Worm (Caenorhabditis elegans) whole organism, L3 larva: ENCODE data around the gene F08G12.1.

ENCODE experiments used
- R02D3.7 ChIP-seq: fragments of 150-350 bp; optimal IDR thresholded peaks from 2 replicates; lab custom pipeline; 2014; ENCODE audit warnings: missing biosample characterization, missing genetic modification characterization
- ZK546.5 ChIP-seq: sonication (generic microtip); optimal IDR thresholded peaks from 2 replicates; lab custom pipeline; 2017; ENCODE audit warnings: missing biosample characterization, missing genetic modification characterization
- aly-2 ChIP-seq: fragments of 150-350 bp; optimal IDR thresholded peaks from 2 replicates; lab custom pipeline; 2014; ENCODE audit warnings: missing biosample characterization, missing genetic modification characterization
- ama-1 ChIP-seq: fragments of 150-350 bp; optimal IDR thresholded peaks from 2 replicates; lab custom pipeline; 2018
- ceh-16 ChIP-seq: sonication (generic microtip); optimal IDR thresholded peaks from 2 replicates; lab custom pipeline; 2017; ENCODE audit warnings: missing biosample characterization, missing genetic modification characterization
- ceh-28 ChIP-seq: fragments of 150-350 bp; optimal IDR thresholded peaks from 2 replicates; lab custom pipeline; 2014; ENCODE audit warnings: missing biosample characterization, missing genetic modification reagents, missing genetic modification characterization
- ceh-9 ChIP-seq: sonication (generic microtip); optimal IDR thresholded peaks from 2 replicates; lab custom pipeline; 2018; ENCODE audit warnings: missing biosample characterization, missing genetic modification characterization
- daf-12 ChIP-seq: fragments of 150-350 bp; optimal IDR thresholded peaks from 2 replicates; lab custom pipeline; 2014; ENCODE audit warnings: missing biosample characterization, missing genetic modification reagents, missing genetic modification characterization
- egl-5 ChIP-seq: fragments of 150-350 bp; optimal IDR thresholded peaks from 2 replicates; lab custom pipeline; 2017; ENCODE audit warnings: missing biosample characterization, missing genetic modification reagents, missing genetic modification characterization, inconsistent platforms
- elt-1 ChIP-seq: fragments of 150-350 bp; optimal IDR thresholded peaks from 2 replicates; lab custom pipeline; 2014; ENCODE audit warnings: missing biosample characterization, missing genetic modification characterization
- elt-2 ChIP-seq: sonication (generic microtip); optimal IDR thresholded peaks from 2 replicates; lab custom pipeline; 2016; ENCODE audit warnings: missing genetic modification reagents, mild to moderate bottlenecking, missing genetic modification characterization, missing compliant biosample characterization
- elt-3 ChIP-seq, 3 experiments: fragments of 150-350 bp in 1 of 3; sonication (generic microtip) in 2 of 3; optimal IDR thresholded peaks; 2 replicates in 2 of 3; 4 replicates in 1 of 3; lab custom pipeline; 2014 to 2017; ENCODE audit warnings: missing biosample characterization in 3 of 3, missing genetic modification characterization in 3 of 3
- fkh-2 ChIP-seq: fragments of 150-350 bp; optimal IDR thresholded peaks from 2 replicates; lab custom pipeline; 2014; ENCODE audit warnings: missing biosample characterization, missing genetic modification reagents, missing genetic modification characterization
- hmg-11 ChIP-seq: sonication (generic microtip); optimal IDR thresholded peaks from 2 replicates; lab custom pipeline; 2016; ENCODE audit warnings: missing genetic modification characterization, missing compliant biosample characterization
- lin-15B ChIP-seq: fragments of 150-350 bp; optimal IDR thresholded peaks from 2 replicates; lab custom pipeline; 2014; ENCODE audit warnings: missing biosample characterization, missing genetic modification characterization
- lsy-12 ChIP-seq: sonication (generic microtip); optimal IDR thresholded peaks from 2 replicates; lab custom pipeline; 2016; ENCODE audit warnings: mild to moderate bottlenecking, missing genetic modification characterization, missing compliant biosample characterization
- mdl-1 ChIP-seq: fragments of 150-350 bp; optimal IDR thresholded peaks from 2 replicates; lab custom pipeline; 2014; ENCODE audit warnings: missing biosample characterization, missing genetic modification characterization
- mml-1 ChIP-seq: fragments of 150-350 bp; sonication (generic microtip); optimal IDR thresholded peaks from 3 replicates; lab custom pipeline; 2014; ENCODE audit warnings: missing biosample characterization, missing genetic modification characterization
- nfya-1 ChIP-seq: sonication (generic microtip); optimal IDR thresholded peaks from 2 replicates; lab custom pipeline; 2017; ENCODE audit warnings: missing genetic modification characterization, mild to moderate bottlenecking, missing compliant biosample characterization, antibody characterized with exemption, moderate library complexity; ENCODE audit not compliant: insufficient read depth
- nhr-12 ChIP-seq: fragments of 150-350 bp; optimal IDR thresholded peaks from 2 replicates; lab custom pipeline; 2014; ENCODE audit warnings: missing biosample characterization, missing genetic modification characterization
- nhr-237 ChIP-seq: fragments of 150-350 bp; optimal IDR thresholded peaks from 2 replicates; lab custom pipeline; 2014; ENCODE audit warnings: missing biosample characterization, missing genetic modification characterization
- nhr-25 ChIP-seq: sonication (generic microtip); optimal IDR thresholded peaks from 2 replicates; lab custom pipeline; 2017; ENCODE audit warnings: missing biosample characterization, missing genetic modification characterization
- nhr-28 ChIP-seq: fragments of 150-350 bp; optimal IDR thresholded peaks from 2 replicates; lab custom pipeline; 2014; ENCODE audit warnings: missing biosample characterization, missing genetic modification characterization
- nhr-43 ChIP-seq: sonication (generic microtip); optimal IDR thresholded peaks from 2 replicates; lab custom pipeline; 2016; ENCODE audit warnings: mild to moderate bottlenecking, missing genetic modification characterization, missing compliant biosample characterization; ENCODE audit not compliant: poor library complexity, severe bottlenecking
- nhr-76 ChIP-seq: fragments of 150-350 bp; sonication (generic microtip); optimal IDR thresholded peaks from 5 replicates; lab custom pipeline; 2014; ENCODE audit warnings: missing biosample characterization, missing genetic modification characterization
- nhr-77 ChIP-seq: fragments of 150-350 bp; optimal IDR thresholded peaks from 2 replicates; lab custom pipeline; 2014; ENCODE audit warnings: missing biosample characterization, missing genetic modification characterization
- pha-4 ChIP-seq: fragments of 150-350 bp; optimal IDR thresholded peaks from 2 replicates; lab custom pipeline; 2014; ENCODE audit warnings: missing biosample characterization, missing genetic modification reagents, missing genetic modification characterization
- pqm-1 ChIP-seq: fragments of 150-350 bp; optimal IDR thresholded peaks from 2 replicates; lab custom pipeline; 2017; ENCODE audit warnings: missing biosample characterization, missing genetic modification characterization, inconsistent platforms
- skn-1 ChIP-seq: fragments of 150-350 bp; optimal IDR thresholded peaks from 2 replicates; lab custom pipeline; 2014; ENCODE audit warnings: missing biosample characterization, missing genetic modification characterization
- unc-39 ChIP-seq: sonication (generic microtip); optimal IDR thresholded peaks from 4 replicates; lab custom pipeline; 2017; ENCODE audit warnings: missing biosample characterization, missing genetic modification characterization
- unc-62 ChIP-seq: fragments of 150-350 bp; sonication (generic microtip); optimal IDR thresholded peaks from 4 replicates; lab custom pipeline; 2014; ENCODE audit warnings: missing biosample characterization, missing genetic modification reagents, missing genetic modification characterization
- zag-1 ChIP-seq: fragments of 150-350 bp; optimal IDR thresholded peaks from 2 replicates; lab custom pipeline; 2014; ENCODE audit warnings: missing biosample characterization, missing genetic modification characterization
- ztf-11 ChIP-seq: fragments of 150-350 bp; optimal IDR thresholded peaks from 2 replicates; lab custom pipeline; 2014; ENCODE audit warnings: missing biosample characterization, missing genetic modification characterization
- ztf-4 ChIP-seq: fragments of 150-350 bp; optimal IDR thresholded peaks from 2 replicates; lab custom pipeline; 2014; ENCODE audit warnings: missing biosample characterization, missing genetic modification characterization

F08G12.1 gene

DNA sequence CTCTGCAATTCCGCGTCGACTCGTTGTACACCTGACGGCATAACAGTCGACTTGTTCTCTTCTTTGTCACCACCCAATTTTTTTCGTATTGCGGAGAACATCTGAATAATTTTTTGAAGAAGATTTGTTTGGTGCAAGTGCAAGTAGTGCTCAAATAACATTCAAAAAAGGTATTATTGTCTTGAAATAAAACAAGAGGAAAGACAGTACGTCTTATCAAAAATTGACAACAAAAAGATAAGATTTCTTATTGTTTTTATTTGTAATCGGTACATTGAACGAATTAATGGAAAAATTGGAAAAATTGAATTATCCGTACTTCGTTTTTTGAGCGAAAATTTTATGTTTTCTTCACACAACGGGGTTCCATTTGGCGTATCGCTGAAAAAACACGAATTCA, at the start of gene F08G12.1:
Gene F08G12.1, minus strand, starts transcription at position 101 of the 400 bp plus-strand sequence.
- TF ChIP-seq ceh-28 (tag; lab: Kevin White, UChicago) = no peak
- TF ChIP-seq ceh-9 (tag; lab: Kevin White, UChicago) = no peak
- no peak for TF ChIP-seq lin-15B (tag; lab: Kevin White, UChicago)
- TF ChIP-seq mdl-1 = no peak
- no peak for TF ChIP-seq lsy-12 (tag; lab: Kevin White, UChicago)
- no peak for TF ChIP-seq ama-1
- no peak for TF ChIP-seq daf-12 (tag; lab: Kevin White, UChicago)
- no peak for TF ChIP-seq nhr-25 (tag; lab: Kevin White, UChicago)
- TF ChIP-seq ztf-4 (tag; lab: Kevin White, UChicago) = no peak
- TF ChIP-seq, all 47 proteins: peak for 0

DNA sequence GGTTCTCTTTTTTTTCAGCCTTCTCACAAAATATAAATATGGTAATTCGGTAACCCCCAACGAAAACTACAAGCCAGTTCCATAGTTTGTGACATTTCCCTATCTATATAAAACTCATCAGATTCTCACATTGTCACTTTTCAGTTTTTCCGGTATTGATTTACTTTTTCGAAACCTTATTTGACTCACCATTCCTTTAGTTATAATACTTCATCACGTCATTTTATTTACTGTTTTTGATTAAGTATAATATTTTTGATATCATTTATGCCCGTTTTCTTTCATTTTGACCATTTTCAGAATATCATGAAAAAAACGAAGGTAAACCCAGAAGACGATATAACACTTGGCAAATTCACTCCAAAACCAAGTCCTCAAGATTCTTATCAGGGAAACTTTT, 46.2 kb upstream of the F08G12.1 start, which contains the start of gene pgp-3:
Gene pgp-3, plus strand, starts transcription at position 301 of the 400 bp plus-strand sequence.
- TF ChIP-seq elt-2 (tag; lab: Kevin White, UChicago) = no peak
- no peak for TF ChIP-seq elt-1 (tag; lab: Kevin White, UChicago)
- no peak for TF ChIP-seq ama-1
- no peak for TF ChIP-seq lsy-12 (tag; lab: Kevin White, UChicago)
- no peak for TF ChIP-seq aly-2 (tag; lab: Kevin White, UChicago)
- TF ChIP-seq ztf-11 (tag; lab: Kevin White, UChicago) = no peak
- TF ChIP-seq lin-15B (tag; lab: Kevin White, UChicago) = no peak
- TF ChIP-seq unc-62 (GFP tag; lab: Kevin White, UChicago) = no peak
- TF ChIP-seq nfya-1 (tag; lab: Kevin White, UChicago) = no peak
- TF ChIP-seq nhr-237 = no peak
- TF ChIP-seq nhr-43 = no peak
- TF ChIP-seq mdl-1 = no peak
- TF ChIP-seq nhr-12 (tag; lab: Kevin White, UChicago) = no peak
- TF ChIP-seq unc-39 (tag; lab: Kevin White, UChicago) = no peak
- no peak for TF ChIP-seq ceh-16
- TF ChIP-seq pqm-1 (tag; lab: Kevin White, UChicago) = no peak
- no peak for TF ChIP-seq mml-1 (tag; lab: Kevin White, UChicago)
- TF ChIP-seq daf-12 (tag; lab: Kevin White, UChicago) = no peak
- no peak for TF ChIP-seq hmg-11 (tag; lab: Kevin White, UChicago)
- no peak for TF ChIP-seq R02D3.7 (tag; lab: Kevin White, UChicago)

DNA sequence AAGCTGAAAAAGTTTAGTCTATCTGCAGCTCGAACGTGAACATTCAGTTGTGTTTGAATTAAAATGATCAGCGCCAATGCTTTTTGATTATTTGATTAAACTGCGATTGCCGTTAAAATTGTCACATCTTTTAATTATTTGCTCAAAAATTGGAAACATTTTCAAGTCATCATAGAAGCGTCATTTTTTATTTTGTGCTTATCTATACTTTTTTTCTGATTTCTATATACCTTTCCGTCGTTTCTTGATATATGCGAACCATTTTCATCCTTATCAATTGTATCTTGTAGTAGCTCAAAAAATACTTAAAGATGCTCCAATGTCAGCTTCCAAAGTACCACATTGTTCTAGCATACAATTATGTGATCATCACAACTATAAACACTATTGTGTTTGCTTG, 45.6 kb upstream of the F08G12.1 start:
- no peak for TF ChIP-seq pha-4 (tag; lab: Kevin White, UChicago)
- no peak for TF ChIP-seq nhr-77 (tag; lab: Kevin White, UChicago)
- peak; percentile 91 for TF ChIP-seq elt-2 (tag; lab: Kevin White, UChicago)
- peak; percentile 21 for TF ChIP-seq pqm-1 (tag; lab: Kevin White, UChicago)

DNA sequence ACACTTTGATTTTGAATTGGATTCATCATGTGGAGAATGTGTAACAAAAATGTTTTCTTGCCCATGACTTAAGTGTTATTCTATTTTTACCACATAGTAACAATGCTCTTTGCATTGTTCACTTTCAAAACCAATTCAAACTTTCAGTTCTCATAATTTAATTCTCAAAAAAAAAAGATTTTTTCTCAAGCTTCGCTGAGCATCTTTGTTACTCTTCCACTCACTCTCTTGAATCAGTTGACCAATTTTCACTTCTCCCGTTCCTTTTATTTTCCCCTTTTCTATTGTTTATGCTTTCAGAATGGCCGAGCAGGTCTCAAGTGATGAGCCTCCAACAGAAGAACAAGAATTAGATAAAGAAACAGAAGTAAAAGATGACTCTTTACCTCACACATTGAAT, 40.5 kb upstream of the F08G12.1 start, which contains the start of gene oct-2:
Gene oct-2, plus strand, starts transcription at position 301 of the 400 bp plus-strand sequence.
- TF ChIP-seq zag-1 (tag; lab: Kevin White, UChicago) (no peak), mdl-1 (no peak), elt-2 (tag; lab: Kevin White, UChicago) (no peak), fkh-2 (tag; lab: Kevin White, UChicago) (no peak), skn-1 (no peak), ZK546.5 (tag; lab: Kevin White, UChicago) (no peak), nhr-76 (tag; lab: Kevin White, UChicago) (no peak), nhr-43 (no peak), egl-5 (tag; lab: Kevin White, UChicago) (no peak), aly-2 (tag; lab: Kevin White, UChicago) (no peak), nhr-28 (no peak), daf-12 (tag; lab: Kevin White, UChicago) (no peak)

DNA sequence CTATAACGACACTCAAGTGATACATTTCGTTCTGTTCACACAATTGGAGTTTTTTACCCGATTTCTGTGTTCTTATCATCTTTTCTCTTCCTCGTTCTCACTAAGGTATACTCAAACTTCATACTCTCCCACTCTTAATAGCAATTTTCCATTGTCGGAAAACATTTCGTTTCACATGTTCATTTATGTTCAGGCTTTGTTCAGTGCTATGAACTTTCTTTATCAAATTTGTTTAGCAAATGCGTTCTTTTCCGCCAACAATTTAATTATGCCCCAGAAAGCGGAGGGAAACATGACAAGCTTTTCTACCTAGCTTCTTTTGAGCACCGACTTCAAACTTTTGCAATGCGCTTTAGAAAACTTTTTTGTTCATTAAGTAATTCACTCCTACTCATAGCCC, 39.8 kb upstream of the F08G12.1 start:
- TF ChIP-seq elt-2 (tag; lab: Kevin White, UChicago) (peak; percentile 52), elt-3 (tag; optimal IDR thresholded peaks at IDR 0.05; lab: Kevin White, UChicago) (no peak)
